Worm (Caenorhabditis elegans): Measurements from ENCODE around the gene srbc-59.

DNA sequence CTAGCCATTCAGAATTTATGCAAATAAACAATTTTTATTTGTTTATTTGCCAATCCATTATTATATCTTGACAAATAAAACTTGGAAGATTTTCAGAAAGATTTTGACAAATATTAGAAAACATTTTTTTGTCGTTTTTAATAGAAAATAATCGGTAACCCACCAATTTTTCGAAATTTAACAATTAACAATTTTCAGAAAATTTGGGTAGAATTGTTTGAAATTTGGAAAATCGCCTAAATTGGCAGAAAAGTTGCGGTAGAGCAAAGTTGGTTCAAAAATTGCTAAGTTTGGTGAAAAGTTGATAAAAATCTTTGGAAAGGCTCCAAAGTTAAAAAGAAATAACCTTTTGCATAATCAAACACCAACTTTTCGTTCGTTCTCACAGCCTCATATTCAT, 29.8 kb downstream of the srbc-59 start:
- TF ChIP-seq nhr-237 (tag; optimal IDR thresholded peaks at IDR 0.05) (no peak), blmp-1 (tag; optimal IDR thresholded peaks at IDR 0.05) (no peak), ztf-11 (tag; optimal IDR thresholded peaks at IDR 0.05) (no peak), nhr-28 (tag; optimal IDR thresholded peaks at IDR 0.05) (no peak), elt-1 (tag; optimal IDR thresholded peaks at IDR 0.05; ENCODE audit: borderline replicate concordance, insufficient read depth) (no peak), nhr-2 (tag; optimal IDR thresholded peaks at IDR 0.05) (no peak), unc-62 (GFP tag; optimal IDR thresholded peaks at IDR 0.05) (no peak), ces-1 (GFP tag; optimal IDR thresholded peaks at IDR 0.05) (no peak), elt-3 (tag; optimal IDR thresholded peaks at IDR 0.05) (no peak), mab-5 (tag; optimal IDR thresholded peaks at IDR 0.05) (no peak)

Data from whole organism, mixed stage, embryonic.